Fruit fly (Drosophila melanogaster) whole organism, embryonic: Measurements from ENCODE around the gene CG6839.
A peak's percentile ranks its signal among the peaks of the same experiment; 100 is the strongest.

Experiments used
- B-H2 ChIP-seq: fragments of 200-800 bp; sonication (Bioruptor generic); optimal IDR thresholded peaks from 2 replicates; lab custom pipeline; 2018; ENCODE audit warnings: missing biosample characterization, mild to moderate bottlenecking, missing genetic modification characterization
- C15 ChIP-seq: fragments of 200-800 bp; sonication (Bioruptor generic); IDR thresholded peaks from 3 replicates; pipeline ENCODE4 v1.3.6; 2022; ENCODE audit warnings: missing biosample characterization, missing genetic modification characterization
- CG10209 ChIP-seq: fragments of 200-800 bp; sonication (Bioruptor generic); optimal IDR thresholded peaks from 3 replicates; lab custom pipeline; 2017; ENCODE audit warnings: missing biosample characterization, mild to moderate bottlenecking, missing genetic modification characterization, missing genetic modification reagents
- CG10543 ChIP-seq: fragments of 200-800 bp; sonication (Bioruptor generic); optimal IDR thresholded peaks from 3 replicates; lab custom pipeline; 2017; ENCODE audit warnings: missing biosample characterization, mild to moderate bottlenecking, missing genetic modification characterization, moderate library complexity
- CG12391 ChIP-seq: fragments of 200-800 bp; sonication (Bioruptor generic); optimal IDR thresholded peaks from 3 replicates; lab custom pipeline; 2018; ENCODE audit warnings: missing biosample characterization, mild to moderate bottlenecking, missing genetic modification characterization, moderate library complexity
- CG12769 ChIP-seq: fragments of 200-800 bp; sonication (Bioruptor generic); optimal IDR thresholded peaks from 2 replicates; lab custom pipeline; 2019; ENCODE audit warnings: missing biosample characterization, mild to moderate bottlenecking, missing genetic modification characterization, moderate library complexity
- CG14441 ChIP-seq: fragments of 200-800 bp; sonication (Bioruptor generic); IDR thresholded peaks from 2 replicates; pipeline ENCODE4 v1.3.6; 2022; ENCODE audit warnings: missing biosample characterization, missing genetic modification characterization
- CG14667 ChIP-seq: fragments of 200-800 bp; sonication (Bioruptor generic); IDR thresholded peaks from 2 replicates; pipeline ENCODE4 v1.3.6; 2022; ENCODE audit warnings: missing biosample characterization, missing genetic modification characterization
- CG1647 ChIP-seq: fragments of 200-800 bp; sonication (Bioruptor generic); optimal IDR thresholded peaks from 3 replicates; lab custom pipeline; 2016; ENCODE audit warnings: missing biosample characterization, missing genetic modification characterization
- CG16779 ChIP-seq: fragments of 200-800 bp; sonication (Bioruptor generic); IDR thresholded peaks from 2 replicates; pipeline ENCODE4 v1.3.6; 2022; ENCODE audit warnings: missing biosample characterization, missing genetic modification characterization
- CG16863 ChIP-seq: fragments of 200-800 bp; sonication (Bioruptor generic); optimal IDR thresholded peaks from 3 replicates; lab custom pipeline; 2016; ENCODE audit warnings: missing biosample characterization, missing genetic modification characterization
- CG1792 ChIP-seq: fragments of 200-800 bp; sonication (Bioruptor generic); optimal IDR thresholded peaks from 2 replicates; lab custom pipeline; 2016; ENCODE audit warnings: missing biosample characterization, missing genetic modification characterization
- CG31365 ChIP-seq: fragments of 200-800 bp; sonication (Bioruptor generic); optimal IDR thresholded peaks from 2 replicates; lab custom pipeline; 2018; ENCODE audit warnings: missing biosample characterization, mild to moderate bottlenecking, missing genetic modification characterization
- CG5180 ChIP-seq: fragments of 200-800 bp; sonication (Bioruptor generic); optimal IDR thresholded peaks from 3 replicates; lab custom pipeline; 2017; ENCODE audit warnings: missing biosample characterization, missing genetic modification characterization, mild to moderate bottlenecking, moderate library complexity, missing genetic modification reagents
- CG6765 ChIP-seq: fragments of 200-800 bp; sonication (Bioruptor generic); optimal IDR thresholded peaks from 3 replicates; lab custom pipeline; 2017; ENCODE audit warnings: missing biosample characterization, mild to moderate bottlenecking, missing genetic modification characterization
- CG7372 ChIP-seq: fragments of 200-800 bp; sonication (Bioruptor generic); IDR thresholded peaks from 2 replicates; pipeline ENCODE4 v1.3.6; 2022; ENCODE audit warnings: missing biosample characterization, missing genetic modification characterization
- CG8359 ChIP-seq: fragments of 200-800 bp; sonication (Bioruptor generic); optimal IDR thresholded peaks from 2 replicates; lab custom pipeline; 2017; ENCODE audit warnings: missing biosample characterization, mild to moderate bottlenecking, missing genetic modification characterization, borderline replicate concordance
- Dek ChIP-seq: fragments of 200-800 bp; sonication (Bioruptor generic); optimal IDR thresholded peaks from 3 replicates; lab custom pipeline; 2019; ENCODE audit warnings: missing biosample characterization, mild to moderate bottlenecking, missing genetic modification characterization, moderate library complexity
- Doc3 ChIP-seq: fragments of 200-800 bp; sonication (Bioruptor generic); IDR thresholded peaks from 3 replicates; pipeline ENCODE4 v1.3.6; 2022; ENCODE audit warnings: missing biosample characterization, missing genetic modification characterization; ENCODE audit not compliant: partially characterized antibody
- Dref ChIP-seq: fragments of 200-800 bp; sonication (Bioruptor generic); IDR thresholded peaks from 2 replicates; pipeline ENCODE4 v1.3.6; 2022; ENCODE audit warnings: missing biosample characterization, missing genetic modification characterization
- Eip74EF ChIP-seq, 2 experiments: fragments of 200-800 bp in 1 of 2; fragments of >200 bp in 1 of 2; sonication (Bioruptor generic) in 1 of 2; optimal IDR thresholded peaks; 2 replicates each; lab custom pipeline; 2017 to 2019; ENCODE audit warnings: missing biosample characterization in 2 of 2, missing genetic modification characterization in 2 of 2, mild to moderate bottlenecking in 1 of 2, moderate library complexity in 1 of 2
- Lhr ChIP-seq: fragments of 200-800 bp; sonication (Bioruptor generic); optimal IDR thresholded peaks from 3 replicates; lab custom pipeline; 2017; ENCODE audit warnings: mild to moderate bottlenecking, missing biosample characterization, missing genetic modification reagents, missing genetic modification characterization
- Max ChIP-seq: fragments of 200-800 bp; sonication (Bioruptor generic); optimal IDR thresholded peaks from 2 replicates; lab custom pipeline; 2016; ENCODE audit warnings: missing biosample characterization, mild to moderate bottlenecking, missing genetic modification characterization
- NC2α ChIP-seq: fragments of 200-800 bp; sonication (Bioruptor generic); optimal IDR thresholded peaks from 2 replicates; lab custom pipeline; 2016; ENCODE audit warnings: missing biosample characterization, missing genetic modification characterization
- Sox102F ChIP-seq: fragments of 200-800 bp; sonication (Bioruptor generic); optimal IDR thresholded peaks from 2 replicates; lab custom pipeline; 2018; ENCODE audit warnings: missing biosample characterization, mild to moderate bottlenecking, missing genetic modification characterization, moderate library complexity
- abd-A ChIP-seq: fragments of 200-800 bp; sonication (Bioruptor generic); optimal IDR thresholded peaks from 3 replicates; lab custom pipeline; 2019; ENCODE audit warnings: missing biosample characterization, mild to moderate bottlenecking, missing genetic modification characterization, moderate library complexity
- cad ChIP-seq: fragments of >200 bp; optimal IDR thresholded peaks from 2 replicates; lab custom pipeline; 2017; ENCODE audit warnings: missing biosample characterization, missing genetic modification characterization
- cg ChIP-seq: fragments of 200-800 bp; sonication (Bioruptor generic); optimal IDR thresholded peaks from 3 replicates; lab custom pipeline; 2019; ENCODE audit warnings: missing biosample characterization, mild to moderate bottlenecking, missing genetic modification characterization, moderate library complexity
- chif ChIP-seq, 2 experiments: fragments of 200-800 bp; sonication (Bioruptor generic); optimal IDR thresholded peaks; 3 replicates each; lab custom pipeline; 2016; ENCODE audit warnings: missing biosample characterization in 2 of 2, missing genetic modification characterization in 2 of 2
- crp ChIP-seq, 2 experiments: fragments of 200-800 bp; sonication (Bioruptor generic); optimal IDR thresholded peaks; 2 replicates in 1 of 2; 3 replicates in 1 of 2; lab custom pipeline; 2017; ENCODE audit warnings: missing biosample characterization in 2 of 2, missing genetic modification characterization in 2 of 2, mild to moderate bottlenecking in 1 of 2, moderate library complexity in 1 of 2
- dpn ChIP-seq, 2 experiments: fragments of 200-800 bp; sonication (Bioruptor generic); optimal IDR thresholded peaks; 3 replicates each; lab custom pipeline; 2016; ENCODE audit warnings: missing biosample characterization in 2 of 2, missing genetic modification characterization in 2 of 2
- en ChIP-seq: fragments of 200-800 bp; sonication (Bioruptor generic); optimal IDR thresholded peaks from 2 replicates; lab custom pipeline; 2016; ENCODE audit warnings: missing biosample characterization, missing genetic modification characterization
- fu2 ChIP-seq: fragments of 200-800 bp; sonication (Bioruptor generic); optimal IDR thresholded peaks from 2 replicates; lab custom pipeline; 2016; ENCODE audit warnings: missing biosample characterization, missing genetic modification characterization
- gcm2 ChIP-seq: fragments of 200-800 bp; sonication (Bioruptor generic); optimal IDR thresholded peaks from 2 replicates; lab custom pipeline; 2016; ENCODE audit warnings: missing biosample characterization, missing genetic modification characterization
- grn ChIP-seq: fragments of 200-800 bp; sonication (Bioruptor generic); optimal IDR thresholded peaks from 3 replicates; lab custom pipeline; 2017; ENCODE audit warnings: missing biosample characterization, missing genetic modification characterization
- lbe ChIP-seq: fragments of 200-800 bp; sonication (Bioruptor generic); optimal IDR thresholded peaks from 2 replicates; lab custom pipeline; 2016; ENCODE audit warnings: missing biosample characterization, mild to moderate bottlenecking, missing genetic modification characterization
- nau ChIP-seq: fragments of 200-800 bp; sonication (Bioruptor generic); optimal IDR thresholded peaks from 3 replicates; lab custom pipeline; 2017; ENCODE audit warnings: missing biosample characterization, mild to moderate bottlenecking, missing genetic modification characterization, missing genetic modification reagents
- psq ChIP-seq: fragments of 200-800 bp; sonication (Bioruptor generic); optimal IDR thresholded peaks from 2 replicates; lab custom pipeline; 2017; ENCODE audit warnings: missing biosample characterization, missing genetic modification characterization
- sr ChIP-seq: fragments of 200-800 bp; sonication (Bioruptor generic); IDR thresholded peaks from 3 replicates; pipeline ENCODE4 v1.3.6; 2022; ENCODE audit warnings: missing biosample characterization, missing genetic modification characterization
- ssp ChIP-seq: fragments of 200-800 bp; sonication (Bioruptor generic); IDR thresholded peaks from 2 replicates; pipeline ENCODE4 v1.3.6; 2022; ENCODE audit warnings: missing biosample characterization, missing genetic modification characterization
- stc ChIP-seq: fragments of 200-800 bp; sonication (Bioruptor generic); IDR thresholded peaks from 2 replicates; pipeline ENCODE4 v1.3.6; 2022; ENCODE audit warnings: missing biosample characterization, missing genetic modification characterization
- sug ChIP-seq: fragments of 200-800 bp; optimal IDR thresholded peaks from 2 replicates; lab custom pipeline; 2019; ENCODE audit warnings: missing biosample characterization, mild to moderate bottlenecking, missing genetic modification characterization, moderate library complexity
- tio ChIP-seq: fragments of 200-800 bp; sonication (Bioruptor generic); optimal IDR thresholded peaks from 2 replicates; lab custom pipeline; 2017; ENCODE audit warnings: missing biosample characterization, missing genetic modification characterization, inconsistent platforms
- toy ChIP-seq: fragments of 200-800 bp; sonication (Bioruptor generic); IDR thresholded peaks from 2 replicates; pipeline ENCODE4 v1.3.6; 2022; ENCODE audit warnings: missing biosample characterization, missing genetic modification characterization
- ttk ChIP-seq: fragments of 200-800 bp; sonication (Bioruptor generic); IDR thresholded peaks from 2 replicates; pipeline ENCODE4 v2.1.2; 2022; ENCODE audit warnings: missing biosample characterization, missing genetic modification characterization
- twi ChIP-seq: fragments of 200-800 bp; optimal IDR thresholded peaks from 2 replicates; lab custom pipeline; 2019; ENCODE audit warnings: missing biosample characterization, mild to moderate bottlenecking, missing genetic modification characterization, moderate library complexity
- zen2 ChIP-seq: fragments of 200-800 bp; sonication (Bioruptor generic); IDR thresholded peaks from 3 replicates; pipeline ENCODE4 v1.3.6; 2022; ENCODE audit warnings: missing biosample characterization, missing genetic modification characterization; ENCODE audit not compliant: partially characterized antibody
- zf30C ChIP-seq: fragments of 200-800 bp; sonication (Bioruptor generic); optimal IDR thresholded peaks from 3 replicates; lab custom pipeline; 2018; ENCODE audit warnings: missing biosample characterization, mild to moderate bottlenecking, missing genetic modification characterization

CG6839 gene

DNA sequence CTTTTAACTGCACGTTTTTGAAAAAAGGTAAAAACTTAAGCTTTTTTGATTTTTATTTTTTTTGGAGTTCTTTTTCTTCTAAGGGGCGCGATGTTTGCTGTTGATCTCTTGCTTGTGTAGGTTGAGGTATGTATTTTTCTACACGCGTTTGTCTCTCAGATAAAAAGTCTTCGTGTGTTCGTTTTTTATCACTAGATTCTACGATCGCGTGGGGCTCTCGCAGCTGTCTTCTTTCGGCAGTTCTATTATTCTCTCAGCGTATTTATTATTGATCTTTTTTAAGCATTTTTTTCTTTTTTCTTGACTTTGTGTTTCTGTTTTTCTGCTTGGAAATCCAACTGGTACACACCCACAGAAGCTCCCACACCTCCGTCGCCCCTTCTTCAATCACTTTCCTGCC lies 22.3 kb upstream of the CG6839 start (continued):
- TF ChIP-seq NC2α (GFP tag; lab: Kevin White, UChicago) (no peak), Max (GFP tag; lab: Kevin White, UChicago) (no peak)

DNA sequence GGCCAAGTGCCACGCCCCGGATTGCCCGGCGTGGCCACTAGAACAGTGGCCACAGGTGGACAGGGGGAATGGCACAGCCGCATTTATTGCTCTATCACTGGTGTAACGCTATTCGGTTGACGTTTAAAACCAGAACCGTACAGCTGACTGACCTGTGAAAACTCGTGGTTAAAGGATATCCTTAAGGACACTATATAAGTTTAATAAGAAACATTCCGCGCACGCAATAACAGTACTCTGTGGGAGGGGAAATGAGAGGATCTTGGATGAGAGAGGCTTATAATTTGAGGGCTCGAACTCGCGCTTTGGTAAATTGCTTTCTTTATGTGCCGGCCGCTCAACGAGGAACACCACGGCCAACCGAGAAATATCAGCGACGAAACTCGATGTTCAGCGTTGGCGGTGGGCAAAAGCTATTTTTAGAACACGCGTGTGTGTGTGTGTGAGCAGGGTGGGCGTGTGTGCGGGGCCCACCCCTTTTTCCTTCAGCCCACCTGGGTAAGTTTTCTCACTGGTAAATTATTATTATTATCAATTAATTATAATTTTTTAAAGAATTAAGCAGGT lies 21.0 kb upstream of the CG6839 start:
- TF ChIP-seq CG10209 (GFP tag; lab: Kevin White, UChicago) (no peak), CG14441 (no peak), CG8359 (GFP tag; lab: Kevin White, UChicago) (no peak), CG16779 (GFP tag; lab: Robert Waterston, UW) (no peak), Eip74EF (GFP tag; optimal IDR thresholded peaks at IDR 0.05; lab: Kevin White, UChicago) (no peak), zf30C (GFP tag; lab: Kevin White, UChicago) (no peak), zen2 (no peak), CG1647 (GFP tag; lab: Kevin White, UChicago) (no peak), twi (tag; lab: Kevin White, UChicago) (no peak), psq (GFP tag; lab: Kevin White, UChicago) (no peak), crp (GFP tag; optimal IDR thresholded peaks at IDR 0.05; lab: Kevin White, UChicago) (no peak), fu2 (GFP tag; lab: Kevin White, UChicago) (no peak), Lhr (GFP tag; lab: Kevin White, UChicago) (no peak), CG5180 (GFP tag; lab: Kevin White, UChicago) (no peak), Dek (tag; lab: Kevin White, UChicago) (no peak), tio (GFP tag; lab: Kevin White, UChicago) (no peak), gcm2 (GFP tag; lab: Kevin White, UChicago) (no peak), chif (GFP tag; optimal IDR thresholded peaks at IDR 0.05; lab: Kevin White, UChicago) (no peak), B-H2 (no peak), ssp (GFP tag; lab: Robert Waterston, UW) (no peak), Doc3 (0 out of 3 replicates have a peak, but pooled peaks have one; percentile 34), CG7372 (GFP tag; lab: Robert Waterston, UW) (no peak), CG1792 (no peak), ttk (GFP tag; lab: Robert Waterston, UW) (no peak), CG12769 (peak; percentile 40), grn (no peak), Dref (GFP tag; lab: Robert Waterston, UW) (no peak), sr (GFP tag; lab: Robert Waterston, UW) (peak; percentile 65; the same call in 2 of the 3 replicates), CG16863 (GFP tag; lab: Kevin White, UChicago) (no peak), Sox102F (GFP tag; lab: Kevin White, UChicago) (no peak), lbe (GFP tag; lab: Kevin White, UChicago) (no peak), CG6765 (GFP tag; lab: Kevin White, UChicago) (no peak), cad (peak; percentile 26), abd-A (tag; lab: Kevin White, UChicago) (peak; percentile 16), C15 (GFP tag; lab: Robert Waterston, UW) (no peak), toy (GFP tag; lab: Robert Waterston, UW) (no peak), CG14667 (no peak), en (GFP tag; lab: Kevin White, UChicago) (no peak), CG31365 (tag; lab: Kevin White, UChicago) (no peak), nau (GFP tag; lab: Kevin White, UChicago) (no peak), dpn (GFP tag; optimal IDR thresholded peaks at IDR 0.05; lab: Kevin White, UChicago) (no peak), CG10543 (peak; percentile 40), CG12391 (no peak), cg (GFP tag; lab: Kevin White, UChicago) (peak; percentile 34), sug (peak; percentile 29), stc (GFP tag; lab: Robert Waterston, UW) (no peak)
